Worm (Caenorhabditis elegans) whole organism, midembryonic: Measurements from ENCODE around the gene col-187.

Source experiments
- med-1 ChIP-seq: sonication (generic microtip); optimal IDR thresholded peaks from 2 replicates; lab custom pipeline; 2017; ENCODE audit warnings: missing genetic modification characterization, mild to moderate bottlenecking, missing compliant biosample characterization, antibody characterized with exemption, missing genetic modification reagents; ENCODE audit not compliant: insufficient read depth
- ztf-23 ChIP-seq: fragments of 200-800 bp; sonication (Bioruptor generic); IDR thresholded peaks from 2 replicates; pipeline ENCODE4 v1.3.6; 2022; ENCODE audit warnings: missing genetic modification reagents, missing genetic modification characterization, missing compliant biosample characterization

ce11 chrX:16087842-16088241 lies 15.1 kb downstream of the col-187 start:
- TF ChIP-seq med-1 (no peak), ztf-23 (GFP tag; lab: Robert Waterston, UW) (no peak)
